Worm (Caenorhabditis elegans) whole organism, L4 larva: ENCODE data around the gene C14A4.6.

Experiments
- F26F4.8 ChIP-seq: fragments of 200-800 bp; sonication (Bioruptor generic); conservative IDR thresholded peaks from 2 replicates; pipeline ENCODE4 v1.3.6; 2022; ENCODE audit warnings: missing genetic modification characterization, missing compliant biosample characterization
- F49E8.2 ChIP-seq: sonication (generic microtip); optimal IDR thresholded peaks from 2 replicates; lab custom pipeline; 2016; ENCODE audit warnings: missing compliant biosample characterization, mild to moderate bottlenecking, missing genetic modification characterization, borderline replicate concordance
- T26A8.4 ChIP-seq: fragments of 200-800 bp; sonication (Bioruptor generic); IDR thresholded peaks from 2 replicates; pipeline ENCODE4 v1.3.6; 2022; ENCODE audit warnings: missing genetic modification characterization, missing compliant biosample characterization
- Y105C5A.15 ChIP-seq: fragments of 200-800 bp; sonication (Bioruptor generic); IDR thresholded peaks from 2 replicates; pipeline ENCODE4 v1.3.6; 2022; ENCODE audit warnings: missing genetic modification characterization, missing compliant biosample characterization
- Y75B8A.6 ChIP-seq: fragments of 200-800 bp; sonication (Bioruptor generic); IDR thresholded peaks from 2 replicates; pipeline ENCODE4 v1.3.6; 2022; ENCODE audit warnings: missing genetic modification reagents, missing genetic modification characterization, missing compliant biosample characterization
- ZK546.5 ChIP-seq, 2 experiments: sonication (generic microtip); optimal IDR thresholded peaks; 2 replicates each; lab custom pipeline; 2017; ENCODE audit warnings: missing biosample characterization in 2 of 2, missing genetic modification characterization in 2 of 2
- aha-1 ChIP-seq: fragments of 150-350 bp; peaks from one replicate; lab custom pipeline; 2014; ENCODE audit warnings: missing biosample characterization, missing genetic modification characterization
- ama-1 ChIP-seq: fragments of 150-350 bp; optimal IDR thresholded peaks from 2 replicates; lab custom pipeline; 2014; ENCODE audit warnings: inconsistent platforms, mixed read lengths
- attf-4 ChIP-seq: sonication (generic microtip); optimal IDR thresholded peaks from 3 replicates; lab custom pipeline; 2017; ENCODE audit warnings: missing biosample characterization, missing genetic modification characterization
- ceh-20 ChIP-seq: fragments of 200-800 bp; sonication (Bioruptor generic); IDR thresholded peaks from 2 replicates; pipeline ENCODE4 v1.3.6; 2022; ENCODE audit warnings: missing genetic modification reagents, missing genetic modification characterization, missing compliant biosample characterization
- ceh-32 ChIP-seq: sonication (generic microtip); optimal IDR thresholded peaks from 2 replicates; lab custom pipeline; 2016; ENCODE audit warnings: mild to moderate bottlenecking, missing genetic modification characterization, missing compliant biosample characterization; ENCODE audit not compliant: poor library complexity
- daf-12 ChIP-seq: fragments of 150-350 bp; optimal IDR thresholded peaks from 2 replicates; lab custom pipeline; 2014; ENCODE audit warnings: missing biosample characterization, missing genetic modification reagents, missing genetic modification characterization
- daf-16 ChIP-seq, 3 experiments: sonication (generic microtip); optimal IDR thresholded peaks; 2 replicates each; lab custom pipeline; 2016 to 2017; ENCODE audit warnings: missing genetic modification characterization in 3 of 3, missing genetic modification reagents in 3 of 3, mild to moderate bottlenecking in 2 of 3, missing compliant biosample characterization in 2 of 3, missing biosample characterization in 1 of 3, moderate library complexity in 1 of 3
- daf-8 ChIP-seq: fragments of 200-800 bp; sonication (Bioruptor generic); IDR thresholded peaks from 2 replicates; pipeline ENCODE4 v1.3.6; 2022; ENCODE audit warnings: missing genetic modification characterization, missing compliant biosample characterization
- dmd-6 ChIP-seq: fragments of 200-800 bp; sonication (Bioruptor generic); IDR thresholded peaks from 2 replicates; pipeline ENCODE4 v1.3.6; 2022; ENCODE audit warnings: missing genetic modification reagents, missing genetic modification characterization, missing compliant biosample characterization
- dmd-8 ChIP-seq: fragments of 200-800 bp; sonication (Bioruptor generic); IDR thresholded peaks from 2 replicates; pipeline ENCODE4 v1.3.6; 2022; ENCODE audit warnings: missing genetic modification characterization, missing compliant biosample characterization
- dmd-9 ChIP-seq: fragments of 200-800 bp; sonication (Bioruptor generic); IDR thresholded peaks from 2 replicates; pipeline ENCODE4 v1.3.6; 2022; ENCODE audit warnings: missing genetic modification reagents, missing genetic modification characterization, missing compliant biosample characterization
- dpl-1 ChIP-seq: fragments of 150-350 bp; optimal IDR thresholded peaks from 2 replicates; lab custom pipeline; 2014; ENCODE audit warnings: missing biosample characterization, missing genetic modification reagents, missing genetic modification characterization
- egl-27 ChIP-seq: sonication (generic microtip); optimal IDR thresholded peaks from 3 replicates; lab custom pipeline; 2017; ENCODE audit warnings: missing biosample characterization, missing genetic modification reagents, missing genetic modification characterization
- gei-8 ChIP-seq: fragments of 200-800 bp; sonication (Bioruptor generic); optimal IDR thresholded peaks from 2 replicates; lab custom pipeline; 2018; ENCODE audit warnings: mild to moderate bottlenecking, missing genetic modification characterization, missing compliant biosample characterization
- hlh-11 ChIP-seq: fragments of 200-800 bp; sonication (Bioruptor generic); optimal IDR thresholded peaks from 2 replicates; lab custom pipeline; 2018; ENCODE audit warnings: mild to moderate bottlenecking, missing genetic modification characterization, missing compliant biosample characterization
- hlh-30 ChIP-seq: sonication (generic microtip); optimal IDR thresholded peaks from 2 replicates; lab custom pipeline; 2017; ENCODE audit warnings: antibody characterized with exemption, mild to moderate bottlenecking, missing genetic modification characterization, missing compliant biosample characterization; ENCODE audit not compliant: insufficient read depth
- hmg-1.1 ChIP-seq: fragments of 200-800 bp; sonication (Bioruptor generic); IDR thresholded peaks from 2 replicates; pipeline ENCODE4 v1.3.6; 2022; ENCODE audit warnings: missing genetic modification reagents, missing genetic modification characterization, missing compliant biosample characterization
- lin-29 ChIP-seq: fragments of 200-800 bp; sonication (Bioruptor generic); IDR thresholded peaks from 2 replicates; pipeline ENCODE4 v1.3.6; 2022; ENCODE audit warnings: missing genetic modification reagents, missing genetic modification characterization, missing compliant biosample characterization
- lin-38 ChIP-seq: fragments of 200-800 bp; sonication (Bioruptor generic); IDR thresholded peaks from 2 replicates; pipeline ENCODE4 v1.3.6; 2022; ENCODE audit warnings: missing genetic modification reagents, missing genetic modification characterization, missing compliant biosample characterization
- lin-39 ChIP-seq: fragments of 150-350 bp; optimal IDR thresholded peaks from 2 replicates; lab custom pipeline; 2014; ENCODE audit warnings: missing biosample characterization, missing genetic modification reagents, missing genetic modification characterization
- lsy-2 ChIP-seq, 2 experiments: fragments of 150-350 bp in 1 of 2; sonication (generic microtip) in 1 of 2; optimal IDR thresholded peaks; 2 replicates each; lab custom pipeline; 2014 to 2017; ENCODE audit warnings: missing biosample characterization in 2 of 2, missing genetic modification characterization in 2 of 2
- mdl-1 ChIP-seq, 2 experiments: fragments of 150-350 bp in 1 of 2; sonication (generic microtip) in 1 of 2; optimal IDR thresholded peaks; 2 replicates each; lab custom pipeline; 2014 to 2017; ENCODE audit warnings: missing biosample characterization in 2 of 2, missing genetic modification characterization in 2 of 2
- mdt-29 ChIP-seq: fragments of 200-800 bp; sonication (Bioruptor generic); IDR thresholded peaks from 2 replicates; pipeline ENCODE4 v1.3.6; 2022; ENCODE audit warnings: missing genetic modification reagents, missing genetic modification characterization, missing compliant biosample characterization
- mep-1 ChIP-seq: fragments of 150-350 bp; sonication (generic microtip); optimal IDR thresholded peaks from 3 replicates; lab custom pipeline; 2014; ENCODE audit warnings: missing biosample characterization, missing genetic modification characterization
- nhr-10 ChIP-seq: fragments of 150-350 bp; optimal IDR thresholded peaks from 2 replicates; lab custom pipeline; 2014; ENCODE audit warnings: missing biosample characterization, missing genetic modification characterization
- nhr-102 ChIP-seq: sonication (generic microtip); optimal IDR thresholded peaks from 2 replicates; lab custom pipeline; 2016; ENCODE audit warnings: mild to moderate bottlenecking, missing genetic modification characterization, moderate library complexity, missing compliant biosample characterization
- nhr-111 ChIP-seq: fragments of 200-800 bp; sonication (Bioruptor generic); optimal IDR thresholded peaks from 2 replicates; lab custom pipeline; 2018; ENCODE audit warnings: mild to moderate bottlenecking, missing genetic modification characterization, missing compliant biosample characterization
- nhr-25 ChIP-seq: sonication (generic microtip); optimal IDR thresholded peaks from 2 replicates; lab custom pipeline; 2017; ENCODE audit warnings: missing genetic modification characterization, mild to moderate bottlenecking, missing compliant biosample characterization, antibody characterized with exemption, moderate library complexity, borderline replicate concordance; ENCODE audit not compliant: insufficient read depth
- nhr-41 ChIP-seq: fragments of 200-800 bp; sonication (Bioruptor generic); IDR thresholded peaks from 2 replicates; pipeline ENCODE4 v1.3.6; 2022; ENCODE audit warnings: missing genetic modification reagents, missing genetic modification characterization, missing compliant biosample characterization
- nhr-48 ChIP-seq: sonication (generic microtip); optimal IDR thresholded peaks from 2 replicates; lab custom pipeline; 2016; ENCODE audit warnings: mild to moderate bottlenecking, missing genetic modification characterization, missing compliant biosample characterization
- nhr-76 ChIP-seq: fragments of 150-350 bp; optimal IDR thresholded peaks from 2 replicates; lab custom pipeline; 2014; ENCODE audit warnings: missing biosample characterization, missing genetic modification characterization
- nhr-77 ChIP-seq: fragments of 150-350 bp; optimal IDR thresholded peaks from 2 replicates; lab custom pipeline; 2014; ENCODE audit warnings: missing biosample characterization, missing genetic modification characterization
- pha-4 ChIP-seq, 2 experiments: fragments of 150-350 bp in 1 of 2; fragments of 200-800 bp in 1 of 2; sonication (Bioruptor generic) in 1 of 2; IDR thresholded peaks in 1 of 2; optimal IDR thresholded peaks in 1 of 2; 2 replicates each; pipeline versions ENCODE4 v1.3.6 to Lab custom; 2014 to 2022; ENCODE audit warnings: missing genetic modification characterization in 2 of 2, missing genetic modification reagents in 2 of 2, missing biosample characterization in 1 of 2, missing compliant biosample characterization in 1 of 2
- php-3 ChIP-seq: fragments of 200-800 bp; sonication (Bioruptor generic); IDR thresholded peaks from 2 replicates; pipeline ENCODE4 v1.3.6; 2022; ENCODE audit warnings: missing genetic modification reagents, missing genetic modification characterization, missing compliant biosample characterization
- pqm-1 ChIP-seq: sonication (generic microtip); optimal IDR thresholded peaks from 2 replicates; lab custom pipeline; 2017; ENCODE audit warnings: missing biosample characterization, missing genetic modification characterization
- spr-3 ChIP-seq: fragments of 200-800 bp; sonication (Bioruptor generic); optimal IDR thresholded peaks from 2 replicates; lab custom pipeline; 2018; ENCODE audit warnings: mild to moderate bottlenecking, missing genetic modification characterization, missing compliant biosample characterization
- tra-1 ChIP-seq: fragments of 200-800 bp; sonication (Bioruptor generic); IDR thresholded peaks from 2 replicates; pipeline ENCODE4 v1.3.6; 2022; ENCODE audit warnings: missing genetic modification reagents, missing genetic modification characterization, missing compliant biosample characterization
- unc-130 ChIP-seq: sonication (generic microtip); optimal IDR thresholded peaks from 2 replicates; lab custom pipeline; 2016; ENCODE audit warnings: missing genetic modification reagents, missing genetic modification characterization, missing compliant biosample characterization
- zfp-2 ChIP-seq: sonication (generic microtip); optimal IDR thresholded peaks from 2 replicates; lab custom pipeline; 2016; ENCODE audit warnings: mild to moderate bottlenecking, missing genetic modification characterization, missing compliant biosample characterization
- zfp-3 ChIP-seq: fragments of 200-800 bp; sonication (Bioruptor generic); conservative IDR thresholded peaks from 2 replicates; pipeline ENCODE4 v1.3.6; 2022; ENCODE audit warnings: missing genetic modification reagents, missing genetic modification characterization, missing compliant biosample characterization
- zip-11 ChIP-seq: fragments of 200-800 bp; sonication (Bioruptor generic); IDR thresholded peaks from 2 replicates; pipeline ENCODE4 v1.3.6; 2022; ENCODE audit warnings: missing genetic modification characterization, missing compliant biosample characterization
- zip-2 ChIP-seq: fragments of 150-350 bp; optimal IDR thresholded peaks from 2 replicates; lab custom pipeline; 2014; ENCODE audit warnings: missing biosample characterization, missing genetic modification characterization
- ztf-7 ChIP-seq: fragments of 150-350 bp; optimal IDR thresholded peaks from 2 replicates; lab custom pipeline; 2014; ENCODE audit warnings: missing biosample characterization, missing genetic modification characterization

C14A4.6 gene

ce11 chrII:10563368-10563767 is 31.2 kb downstream of the C14A4.6 start, which contains the start of gene cdc-48.1:
cdc-48.1 (minus strand) TSS chrII:10563407.
- TF ChIP-seq dpl-1 (GFP tag; lab: Kevin White, UChicago) (peak; percentile 100), pha-4 (GFP tag; IDR thresholded peaks at IDR 0.05; lab: Robert Waterston, UW) (peak; percentile 99), pha-4 (tag; optimal IDR thresholded peaks at IDR 0.05; lab: Kevin White, UChicago) (peak; percentile 100), zfp-3 (GFP tag; lab: Robert Waterston, UW) (peak; percentile 100), attf-4 (tag; lab: Kevin White, UChicago) (peak; percentile 73), nhr-25 (tag; lab: Kevin White, UChicago) (peak; percentile 98), ceh-32 (tag; lab: Kevin White, UChicago) (peak; percentile 81), gei-8 (peak; percentile 96), zfp-2 (tag; lab: Kevin White, UChicago) (peak; percentile 94), hmg-1.1 (GFP tag; lab: Robert Waterston, UW) (peak; percentile 99), aha-1 (tag; lab: Kevin White, UChicago) (peak; percentile 100), nhr-111 (GFP tag; lab: Kevin White, UChicago) (peak; percentile 79), dmd-9 (GFP tag; lab: Robert Waterston, UW) (peak; percentile 98), hlh-30 (tag; lab: Kevin White, UChicago) (peak; percentile 99), F49E8.2 (tag; lab: Kevin White, UChicago) (peak; percentile 97), egl-27 (tag; lab: Kevin White, UChicago) (peak; percentile 65), ZK546.5 (tag; optimal IDR thresholded peaks at IDR 0.05; lab: Kevin White, UChicago) (peak in 1 of 2 experiments; percentile 90), lin-38 (peak; percentile 100), dmd-8 (GFP tag; lab: Robert Waterston, UW) (peak; percentile 72; the same call in 1 of the 2 replicates), T26A8.4 (peak; percentile 99), nhr-10 (tag; lab: Kevin White, UChicago) (peak; percentile 98), daf-12 (tag; lab: Kevin White, UChicago) (peak; percentile 35), daf-16 (GFP tag; optimal IDR thresholded peaks at IDR 0.05; lab: Kevin White, UChicago) (peak; percentile 91 to 94), daf-16 (tag; optimal IDR thresholded peaks at IDR 0.05; lab: Kevin White, UChicago) (peak; percentile 97), ceh-20 (peak; percentile 100), lsy-2 (tag; optimal IDR thresholded peaks at IDR 0.05; lab: Kevin White, UChicago) (peak; percentile 99), daf-8 (peak; percentile 92; the same call in 1 of the 2 replicates), zip-11 (GFP tag; lab: Robert Waterston, UW) (peak; percentile 75; the same call in 1 of the 2 replicates), mdl-1 (tag; optimal IDR thresholded peaks at IDR 0.05; lab: Kevin White, UChicago) (peak; percentile 73 to 98), hlh-11 (tag; lab: Kevin White, UChicago) (peak; percentile 99), php-3 (GFP tag; lab: Robert Waterston, UW) (peak; percentile 96), mep-1 (peak; percentile 100), dmd-6 (GFP tag; lab: Robert Waterston, UW) (peak; percentile 100), nhr-77 (tag; lab: Kevin White, UChicago) (peak; percentile 100), tra-1 (peak; percentile 100), lin-39 (tag; lab: Kevin White, UChicago) (peak; percentile 98), nhr-102 (tag; lab: Kevin White, UChicago) (peak; percentile 98), pqm-1 (peak; percentile 98), nhr-76 (tag; lab: Kevin White, UChicago) (peak; percentile 91), ama-1 (lab: Kevin White, UChicago) (peak; percentile 85), F26F4.8 (GFP tag; lab: Robert Waterston, UW) (peak; percentile 54; the same call in 1 of the 2 replicates), zip-2 (tag; lab: Kevin White, UChicago) (peak; percentile 95), ztf-7 (tag; lab: Kevin White, UChicago) (peak; percentile 96), lin-29 (peak; percentile 98), nhr-41 (GFP tag; lab: Robert Waterston, UW) (peak; percentile 97), Y75B8A.6 (peak; percentile 99), spr-3 (GFP tag; lab: Kevin White, UChicago) (peak; percentile 98), nhr-48 (peak; percentile 97), Y105C5A.15 (GFP tag; lab: Robert Waterston, UW) (peak; percentile 93), unc-130 (GFP tag; lab: Kevin White, UChicago) (peak; percentile 98), mdt-29 (GFP tag; lab: Robert Waterston, UW) (peak; percentile 98)
